Worm (Caenorhabditis elegans): ENCODE data around the gene col-20.

- no peak for TF ChIP-seq unc-3 (GFP tag; conservative IDR thresholded peaks at IDR 0.05)
- no peak for TF ChIP-seq unc-3 (tag; optimal IDR thresholded peaks at IDR 0.05)
- no peak for TF ChIP-seq pha-4 (tag; optimal IDR thresholded peaks at IDR 0.05)
- TF ChIP-seq ref-2 (tag; optimal IDR thresholded peaks at IDR 0.05) = no peak
- no peak for TF ChIP-seq ama-1 (optimal IDR thresholded peaks at IDR 0.05)
Measured at ce11 chrII:4918501-4919021, 48.0 kb upstream of the col-20 start.

Measured in whole organism, late embryonic.